Fruit fly (Drosophila melanogaster): Measurements from ENCODE around the gene CG14082.

CG14082 gene

dm6 chr3L:19089120-19089519 is 49.7 kb downstream of the CG14082 start:
- no peak for TF ChIP-seq CG17801 (GFP tag; optimal IDR thresholded peaks at IDR 0.05; ENCODE audit: partially characterized antibody)

- TF ChIP-seq CG17801 (GFP tag; optimal IDR thresholded peaks at IDR 0.05; ENCODE audit: partially characterized antibody): no peak
Observed at dm6 chr3L:19087369-19088275, 51.2 kb downstream of the CG14082 start.

dm6 chr3L:19086364-19087200 is 52.2 kb downstream of the CG14082 start, which contains the start of gene Mkp3:
Mkp3 (minus strand) TSS chr3L:19086426.
- TF ChIP-seq CG17801 (GFP tag; optimal IDR thresholded peaks at IDR 0.05; ENCODE audit: partially characterized antibody): peak; percentile 91

- no peak for TF ChIP-seq CG17801 (GFP tag; optimal IDR thresholded peaks at IDR 0.05; ENCODE audit: partially characterized antibody)
Observed at dm6 chr3L:19085688-19086363, 52.9 kb downstream of the CG14082 start.

dm6 chr3L:19083126-19083525 is 55.6 kb downstream of the CG14082 start:
- no peak for TF ChIP-seq CG17801 (GFP tag; optimal IDR thresholded peaks at IDR 0.05; ENCODE audit: partially characterized antibody)

- TF ChIP-seq CG17801 (GFP tag; optimal IDR thresholded peaks at IDR 0.05; ENCODE audit: partially characterized antibody): no peak
Observed at dm6 chr3L:19080926-19081700, 57.7 kb downstream of the CG14082 start.

- TF ChIP-seq CG17801 (GFP tag; optimal IDR thresholded peaks at IDR 0.05; ENCODE audit: partially characterized antibody): peak; percentile 14
Observed at dm6 chr3L:19079798-19080691, 58.7 kb downstream of the CG14082 start.

- TF ChIP-seq CG17801 (GFP tag; optimal IDR thresholded peaks at IDR 0.05; ENCODE audit: partially characterized antibody): no peak
Observed at dm6 chr3L:19079067-19079466, 59.7 kb downstream of the CG14082 start.

dm6 chr3L:19078444-19078843 is 60.3 kb downstream of the CG14082 start:
- no peak for TF ChIP-seq CG17801 (GFP tag; optimal IDR thresholded peaks at IDR 0.05; ENCODE audit: partially characterized antibody)

dm6 chr3L:19075976-19076375 is 62.8 kb downstream of the CG14082 start:
- no peak for TF ChIP-seq CG17801 (GFP tag; optimal IDR thresholded peaks at IDR 0.05; ENCODE audit: partially characterized antibody)

- no peak for TF ChIP-seq CG17801 (GFP tag; optimal IDR thresholded peaks at IDR 0.05; ENCODE audit: partially characterized antibody)
Observed at dm6 chr3L:19074673-19075402, 63.9 kb downstream of the CG14082 start.

- TF ChIP-seq CG17801 (GFP tag; optimal IDR thresholded peaks at IDR 0.05; ENCODE audit: partially characterized antibody): no peak
Observed at dm6 chr3L:19073909-19074239, 64.9 kb downstream of the CG14082 start.
